Fruit fly (Drosophila melanogaster): ENCODE data around the gene nac.
A peak's percentile ranks its signal among the peaks of the same experiment; 100 is the strongest.

- TF ChIP-seq NC2β (GFP tag; optimal IDR thresholded peaks at IDR 0.05), result no peak
- no peak for TF ChIP-seq klu (GFP tag; IDR thresholded peaks at IDR 0.05)
- TF ChIP-seq usp (GFP tag; optimal IDR thresholded peaks at IDR 0.05), result no peak
- no peak for TF ChIP-seq CG10321 (GFP tag; IDR thresholded peaks at IDR 0.05)
- TF ChIP-seq gsb-n (tag; optimal IDR thresholded peaks at IDR 0.05), result no peak
- TF ChIP-seq jumu (GFP tag; optimal IDR thresholded peaks at IDR 0.05), result no peak
- peak; percentile 42; the same call in 1 of the 2 replicates for TF ChIP-seq vvl (GFP tag; IDR thresholded peaks at IDR 0.05)
- TF ChIP-seq CG14710 (tag; optimal IDR thresholded peaks at IDR 0.05), result no peak
- no peak for TF ChIP-seq fd102C (GFP tag; optimal IDR thresholded peaks at IDR 0.05)
- TF ChIP-seq CG9727 (GFP tag; optimal IDR thresholded peaks at IDR 0.05), result no peak
- TF ChIP-seq Dad (GFP tag; optimal IDR thresholded peaks at IDR 0.05), result no peak
- TF ChIP-seq Eip74EF (GFP tag; optimal IDR thresholded peaks at IDR 0.05), result no peak
- TF ChIP-seq CTCF (GFP tag; optimal IDR thresholded peaks at IDR 0.05), result no peak
Measured at dm6 chr3R:8317709-8318335, 14.0 kb upstream of the nac start.

Data from whole organism, embryonic.